Fruit fly (Drosophila melanogaster) whole organism, embryonic: Measurements from ENCODE around the gene kek6.

ENCODE experiments used
- Adf1 ChIP-seq: fragments of 200-800 bp; sonication (Bioruptor generic); IDR thresholded peaks from 2 replicates; pipeline ENCODE4 v1.3.6; 2022; ENCODE audit warnings: missing biosample characterization, missing genetic modification characterization
- Atf6 ChIP-seq: fragments of 200-800 bp; sonication (Bioruptor generic); IDR thresholded peaks from 2 replicates; pipeline ENCODE4 v1.3.6; 2022; ENCODE audit warnings: missing biosample characterization, missing genetic modification characterization
- B-H1 ChIP-seq: fragments of 200-800 bp; sonication (Bioruptor generic); IDR thresholded peaks from 3 replicates; pipeline ENCODE4 v1.3.6; 2022; ENCODE audit warnings: missing biosample characterization, missing genetic modification characterization
- CG10147 ChIP-seq: fragments of 200-800 bp; sonication (Bioruptor generic); optimal IDR thresholded peaks from 2 replicates; lab custom pipeline; 2019; ENCODE audit warnings: missing biosample characterization, mild to moderate bottlenecking, missing genetic modification characterization, moderate library complexity
- CG10565 ChIP-seq: fragments of 200-800 bp; sonication (Bioruptor generic); optimal IDR thresholded peaks from 3 replicates; lab custom pipeline; 2016; ENCODE audit warnings: missing biosample characterization, mild to moderate bottlenecking, missing genetic modification characterization
- CG11398 ChIP-seq: fragments of 200-800 bp; sonication (Bioruptor generic); optimal IDR thresholded peaks from 2 replicates; lab custom pipeline; 2016; ENCODE audit warnings: missing biosample characterization, missing genetic modification characterization
- CG15696 ChIP-seq: fragments of 200-800 bp; sonication (Bioruptor generic); optimal IDR thresholded peaks from 2 replicates; lab custom pipeline; 2019; ENCODE audit warnings: missing biosample characterization, mild to moderate bottlenecking, missing genetic modification characterization, moderate library complexity
- CG1647 ChIP-seq: fragments of 200-800 bp; sonication (Bioruptor generic); optimal IDR thresholded peaks from 3 replicates; lab custom pipeline; 2016; ENCODE audit warnings: missing biosample characterization, missing genetic modification characterization
- CG16779 ChIP-seq: fragments of 200-800 bp; sonication (Bioruptor generic); IDR thresholded peaks from 2 replicates; pipeline ENCODE4 v1.3.6; 2022; ENCODE audit warnings: missing biosample characterization, missing genetic modification characterization
- CG17385 ChIP-seq: fragments of 200-800 bp; sonication (Bioruptor generic); optimal IDR thresholded peaks from 3 replicates; lab custom pipeline; 2018; ENCODE audit warnings: missing biosample characterization, mild to moderate bottlenecking, missing genetic modification characterization
- CG18011 ChIP-seq: fragments of 200-800 bp; sonication (Bioruptor generic); optimal IDR thresholded peaks from 2 replicates; lab custom pipeline; 2017; ENCODE audit warnings: missing biosample characterization, missing genetic modification characterization, mild to moderate bottlenecking, moderate library complexity, missing genotype
- CG2202 ChIP-seq: fragments of 200-800 bp; sonication (Bioruptor generic); optimal IDR thresholded peaks from 2 replicates; lab custom pipeline; 2018; ENCODE audit warnings: missing biosample characterization, mild to moderate bottlenecking, missing genetic modification characterization
- CG31388 ChIP-seq: fragments of 200-800 bp; sonication (Bioruptor generic); optimal IDR thresholded peaks from 2 replicates; lab custom pipeline; 2016; ENCODE audit warnings: missing biosample characterization, missing genetic modification characterization
- CG33213 ChIP-seq: fragments of 200-800 bp; sonication (Bioruptor generic); optimal IDR thresholded peaks from 3 replicates; lab custom pipeline; 2016; ENCODE audit warnings: missing biosample characterization, missing genetic modification characterization
- CG5180 ChIP-seq: fragments of 200-800 bp; sonication (Bioruptor generic); optimal IDR thresholded peaks from 3 replicates; lab custom pipeline; 2017; ENCODE audit warnings: missing biosample characterization, missing genetic modification characterization, mild to moderate bottlenecking, moderate library complexity, missing genetic modification reagents
- CG7928 ChIP-seq: fragments of 200-800 bp; sonication (Bioruptor generic); optimal IDR thresholded peaks from 2 replicates; lab custom pipeline; 2017; ENCODE audit warnings: missing biosample characterization, mild to moderate bottlenecking, missing genetic modification characterization
- CG7987 ChIP-seq: fragments of 200-800 bp; sonication (Bioruptor generic); optimal IDR thresholded peaks from 2 replicates; lab custom pipeline; 2018; ENCODE audit warnings: missing biosample characterization, mild to moderate bottlenecking, missing genetic modification characterization, moderate library complexity
- CG9609 ChIP-seq: fragments of 200-800 bp; sonication (Bioruptor generic); optimal IDR thresholded peaks from 3 replicates; lab custom pipeline; 2016; ENCODE audit warnings: missing biosample characterization, missing genetic modification characterization
- D19B ChIP-seq: fragments of 200-800 bp; sonication (Bioruptor generic); optimal IDR thresholded peaks from 2 replicates; lab custom pipeline; 2017; ENCODE audit warnings: missing biosample characterization, mild to moderate bottlenecking, missing genetic modification characterization
- Dll ChIP-seq: fragments of 200-800 bp; sonication (Bioruptor generic); IDR thresholded peaks from 4 replicates; pipeline ENCODE4 v1.3.6; 2022; ENCODE audit warnings: missing biosample characterization, missing genetic modification characterization; ENCODE audit not compliant: partially characterized antibody
- HHEX ChIP-seq: fragments of 200-800 bp; sonication (Bioruptor generic); optimal IDR thresholded peaks from 3 replicates; lab custom pipeline; 2017; ENCODE audit warnings: missing biosample characterization, mild to moderate bottlenecking, missing genetic modification characterization, missing genetic modification reagents
- Hr3 ChIP-seq: fragments of 200-800 bp; sonication (Bioruptor generic); optimal IDR thresholded peaks from 3 replicates; lab custom pipeline; 2016; ENCODE audit warnings: missing biosample characterization, missing genetic modification characterization
- Lhr ChIP-seq: fragments of 200-800 bp; sonication (Bioruptor generic); optimal IDR thresholded peaks from 3 replicates; lab custom pipeline; 2017; ENCODE audit warnings: mild to moderate bottlenecking, missing biosample characterization, missing genetic modification reagents, missing genetic modification characterization
- Mrtf ChIP-seq: fragments of 200-800 bp; sonication (Bioruptor generic); IDR thresholded peaks from 3 replicates; pipeline ENCODE4 v1.3.6; 2022; ENCODE audit warnings: missing biosample characterization, missing genetic modification characterization
- Neu2 ChIP-seq: fragments of 200-800 bp; sonication (Bioruptor generic); optimal IDR thresholded peaks from 3 replicates; lab custom pipeline; 2016; ENCODE audit warnings: missing biosample characterization, missing genetic modification characterization, borderline replicate concordance
- Nf-YC ChIP-seq: fragments of 200-800 bp; optimal IDR thresholded peaks from 3 replicates; lab custom pipeline; 2019; ENCODE audit warnings: missing biosample characterization, mild to moderate bottlenecking, missing genetic modification characterization, moderate library complexity
- Oli ChIP-seq: fragments of 200-800 bp; sonication (Bioruptor generic); optimal IDR thresholded peaks from 2 replicates; lab custom pipeline; 2018; ENCODE audit warnings: missing biosample characterization, mild to moderate bottlenecking, missing genetic modification characterization, moderate library complexity
- Spps ChIP-seq: fragments of 200-800 bp; sonication (Bioruptor generic); optimal IDR thresholded peaks from 2 replicates; lab custom pipeline; 2018; ENCODE audit warnings: missing biosample characterization, mild to moderate bottlenecking, missing genetic modification characterization
- bsh ChIP-seq, 2 experiments: fragments of 200-800 bp; sonication (Bioruptor generic); optimal IDR thresholded peaks; 2 replicates each; lab custom pipeline; 2017 to 2018; ENCODE audit warnings: mild to moderate bottlenecking in 2 of 2, missing biosample characterization in 2 of 2, missing genetic modification characterization in 2 of 2, moderate library complexity in 1 of 2
- cg ChIP-seq: fragments of 200-800 bp; sonication (Bioruptor generic); optimal IDR thresholded peaks from 3 replicates; lab custom pipeline; 2019; ENCODE audit warnings: missing biosample characterization, mild to moderate bottlenecking, missing genetic modification characterization, moderate library complexity
- dmrt11E ChIP-seq: fragments of 200-800 bp; sonication (Bioruptor generic); optimal IDR thresholded peaks from 3 replicates; lab custom pipeline; 2018; ENCODE audit warnings: missing biosample characterization, mild to moderate bottlenecking, missing genetic modification characterization, moderate library complexity
- dpn ChIP-seq, 2 experiments: fragments of 200-800 bp; sonication (Bioruptor generic); optimal IDR thresholded peaks; 3 replicates each; lab custom pipeline; 2016; ENCODE audit warnings: missing biosample characterization in 2 of 2, missing genetic modification characterization in 2 of 2
- ewg ChIP-seq: fragments of 200-800 bp; sonication (Bioruptor generic); optimal IDR thresholded peaks from 3 replicates; lab custom pipeline; 2017; ENCODE audit warnings: mild to moderate bottlenecking, missing biosample characterization, missing genetic modification reagents, missing genetic modification characterization
- gcm ChIP-seq: fragments of 200-800 bp; sonication (Bioruptor generic); optimal IDR thresholded peaks from 2 replicates; lab custom pipeline; 2019; ENCODE audit warnings: missing biosample characterization, mild to moderate bottlenecking, missing genetic modification characterization, moderate library complexity
- gem ChIP-seq: fragments of 200-800 bp; sonication (Bioruptor generic); optimal IDR thresholded peaks from 2 replicates; lab custom pipeline; 2019; ENCODE audit warnings: missing biosample characterization, mild to moderate bottlenecking, missing genetic modification characterization, moderate library complexity
- grn ChIP-seq: fragments of 200-800 bp; sonication (Bioruptor generic); optimal IDR thresholded peaks from 3 replicates; lab custom pipeline; 2017; ENCODE audit warnings: missing biosample characterization, missing genetic modification characterization
- hb ChIP-seq: fragments of 200-800 bp; sonication (Bioruptor generic); IDR thresholded peaks from 3 replicates; pipeline ENCODE4 v1.3.6; 2022; ENCODE audit warnings: missing biosample characterization, missing genetic modification characterization; ENCODE audit not compliant: partially characterized antibody
- ind ChIP-seq: fragments of 200-800 bp; sonication (Bioruptor generic); optimal IDR thresholded peaks from 3 replicates; lab custom pipeline; 2016; ENCODE audit warnings: missing biosample characterization, missing genetic modification characterization
- knrl ChIP-seq: fragments of 200-800 bp; sonication (Bioruptor generic); IDR thresholded peaks from 3 replicates; pipeline ENCODE4 v1.3.6; 2022; ENCODE audit warnings: missing biosample characterization, missing genetic modification characterization; ENCODE audit not compliant: partially characterized antibody
- lola ChIP-seq, 3 experiments: fragments of >200 bp in 2 of 3; fragments of 200-800 bp in 1 of 3; sonication (Bioruptor generic) in 1 of 3; optimal IDR thresholded peaks; 2 replicates each; lab custom pipeline; 2017 to 2019; ENCODE audit warnings: missing biosample characterization in 3 of 3, missing genetic modification characterization in 3 of 3, mild to moderate bottlenecking in 1 of 3, moderate library complexity in 1 of 3
- pb ChIP-seq: fragments of 200-800 bp; sonication (Bioruptor generic); optimal IDR thresholded peaks from 3 replicates; lab custom pipeline; 2016; ENCODE audit warnings: missing biosample characterization, missing genetic modification characterization
- phol ChIP-seq: fragments of 200-800 bp; sonication (Bioruptor generic); optimal IDR thresholded peaks from 3 replicates; lab custom pipeline; 2018; ENCODE audit warnings: missing biosample characterization, mild to moderate bottlenecking, missing genetic modification characterization, moderate library complexity
- slbo ChIP-seq: fragments of 200-800 bp; sonication (Bioruptor generic); IDR thresholded peaks from 2 replicates; pipeline ENCODE4 v1.3.6; 2022; ENCODE audit warnings: missing biosample characterization, missing genetic modification characterization
- sna ChIP-seq: fragments of 200-800 bp; sonication (Bioruptor generic); IDR thresholded peaks from 2 replicates; pipeline ENCODE4 v1.3.6; 2022; ENCODE audit warnings: missing biosample characterization, missing genetic modification characterization; ENCODE audit not compliant: partially characterized antibody
- sqz ChIP-seq: fragments of 200-800 bp; sonication (Bioruptor generic); optimal IDR thresholded peaks from 3 replicates; lab custom pipeline; 2018; ENCODE audit warnings: missing biosample characterization, mild to moderate bottlenecking, missing genetic modification characterization
- sug ChIP-seq: fragments of 200-800 bp; optimal IDR thresholded peaks from 2 replicates; lab custom pipeline; 2019; ENCODE audit warnings: missing biosample characterization, mild to moderate bottlenecking, missing genetic modification characterization, moderate library complexity
- toy ChIP-seq: fragments of 200-800 bp; sonication (Bioruptor generic); IDR thresholded peaks from 2 replicates; pipeline ENCODE4 v1.3.6; 2022; ENCODE audit warnings: missing biosample characterization, missing genetic modification characterization
- twi ChIP-seq: fragments of 200-800 bp; optimal IDR thresholded peaks from 2 replicates; lab custom pipeline; 2019; ENCODE audit warnings: missing biosample characterization, mild to moderate bottlenecking, missing genetic modification characterization, moderate library complexity
- unc-4 ChIP-seq: fragments of 200-800 bp; sonication (Bioruptor generic); IDR thresholded peaks from 2 replicates; pipeline ENCODE4 v1.3.6; 2022; ENCODE audit warnings: missing biosample characterization, missing genetic modification characterization; ENCODE audit not compliant: partially characterized antibody

The kek6 gene

dm6 chr3R:31616001-31616400, 5.9 kb upstream of the kek6 start, which contains the start of the genes Mnat9 and CG1792 (continued):
- TF ChIP-seq gcm (peak; percentile 96), hb (GFP tag; lab: Robert Waterston, UW) (no peak), CG16779 (GFP tag; lab: Robert Waterston, UW) (peak; percentile 99), Nf-YC (tag; lab: Kevin White, UChicago) (peak; percentile 84), cg (peak; percentile 8), CG10565 (GFP tag; lab: Kevin White, UChicago) (peak; percentile 95), CG18011 (peak; percentile 90), unc-4 (GFP tag; lab: Robert Waterston, UW) (0 out of 2 replicates have a peak, but pooled peaks have one; percentile 30), Hr3 (GFP tag; lab: Kevin White, UChicago) (peak; percentile 98), gem (peak; percentile 99), slbo (GFP tag; lab: Robert Waterston, UW) (peak; percentile 100), CG10147 (peak; percentile 96), CG7987 (peak; percentile 98), bsh (GFP tag; optimal IDR thresholded peaks at IDR 0.05; lab: Kevin White, UChicago) (peak; percentile 89 to 99), grn (GFP tag; lab: Kevin White, UChicago) (peak; percentile 83), B-H1 (GFP tag; lab: Robert Waterston, UW) (peak; percentile 99), Oli (tag; lab: Kevin White, UChicago) (peak; percentile 97), Mrtf (peak; percentile 99), Dll (GFP tag; lab: Robert Waterston, UW) (0 out of 4 replicates have a peak, but pooled peaks have one; percentile 37), CG11398 (peak; percentile 98), CG31388 (GFP tag; lab: Kevin White, UChicago) (peak; percentile 97), pb (peak; percentile 97), CG33213 (peak; percentile 99), CG7928 (GFP tag; lab: Kevin White, UChicago) (peak; percentile 80), sqz (GFP tag; lab: Kevin White, UChicago) (no peak), CG17385 (GFP tag; lab: Kevin White, UChicago) (peak; percentile 95), dmrt11E (peak; percentile 95), Neu2 (GFP tag; lab: Kevin White, UChicago) (peak; percentile 90), ewg (GFP tag; lab: Kevin White, UChicago) (peak; percentile 97), twi (tag; lab: Kevin White, UChicago) (peak; percentile 94), CG15696 (tag; lab: Kevin White, UChicago) (peak; percentile 92), CG9609 (GFP tag; lab: Kevin White, UChicago) (peak; percentile 99), Spps (tag; lab: Kevin White, UChicago) (peak; percentile 95), dpn (GFP tag; optimal IDR thresholded peaks at IDR 0.05; lab: Kevin White, UChicago) (peak; percentile 99), ind (GFP tag; lab: Kevin White, UChicago) (peak; percentile 99), Lhr (GFP tag; lab: Kevin White, UChicago) (peak; percentile 94), toy (GFP tag; lab: Robert Waterston, UW) (peak; percentile 98), CG5180 (peak; percentile 83), knrl (GFP tag; lab: Robert Waterston, UW) (no peak), phol (tag; lab: Kevin White, UChicago) (peak; percentile 98), HHEX (GFP tag; lab: Kevin White, UChicago) (peak; percentile 97), Atf6 (GFP tag; lab: Robert Waterston, UW) (peak; percentile 99), sug (tag; lab: Kevin White, UChicago) (peak; percentile 94), Adf1 (GFP tag; lab: Robert Waterston, UW) (peak; percentile 89), lola (GFP tag; optimal IDR thresholded peaks at IDR 0.05; lab: Kevin White, UChicago) (peak in 1 of 3 experiments; percentile 95), CG2202 (tag; lab: Kevin White, UChicago) (peak; percentile 95), sna (0 out of 2 replicates have a peak, but pooled peaks have one; percentile 48), D19B (GFP tag; lab: Kevin White, UChicago) (peak; percentile 93), CG1647 (peak; percentile 99)
